Fruit fly (Drosophila melanogaster): ENCODE data around the gene Sarm.

Sarm gene

DNA sequence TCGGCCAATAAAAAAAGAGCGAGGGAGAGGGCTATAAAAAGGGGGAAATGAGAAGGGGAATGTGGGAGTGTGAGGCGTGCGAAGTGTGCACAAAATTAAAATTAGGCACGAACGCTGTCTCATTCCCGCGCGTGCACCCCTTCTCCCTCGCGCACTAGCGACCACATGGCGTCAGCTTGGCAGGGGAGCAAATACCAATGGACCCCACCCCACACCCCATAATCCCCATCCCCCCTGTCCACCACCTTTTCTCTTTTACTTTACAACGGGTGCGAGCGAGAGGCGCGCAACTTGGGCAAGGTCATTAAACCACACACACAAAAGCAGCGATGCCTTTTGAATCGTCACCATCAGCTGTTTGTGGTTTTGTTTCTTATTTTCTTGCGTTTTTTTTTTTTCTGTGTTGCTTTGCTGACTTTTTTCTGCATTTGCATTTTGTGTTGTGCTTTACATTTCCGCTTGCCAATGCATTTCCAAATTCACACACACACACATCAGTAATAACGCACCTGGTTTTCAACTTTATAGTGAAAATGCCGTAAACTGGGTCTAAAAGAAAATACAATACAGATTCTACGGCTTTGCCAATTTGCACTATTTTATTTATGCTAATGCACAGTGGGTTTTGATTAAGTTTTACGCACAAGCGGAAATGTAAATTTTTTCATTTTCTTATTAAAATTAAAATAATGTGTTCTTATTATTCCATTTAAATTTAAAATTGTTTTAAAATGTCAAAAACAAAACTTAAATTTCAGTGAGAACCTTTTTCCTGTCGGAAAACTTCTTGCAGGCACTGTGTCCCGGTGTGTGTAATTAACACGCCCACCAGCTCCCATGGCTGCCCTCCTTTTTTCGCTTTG, 39.2 kb upstream of the Sarm start (continued):
- TF ChIP-seq CG10979 (tag; optimal IDR thresholded peaks at IDR 0.05) (peak; percentile 12), CG1647 (GFP tag; optimal IDR thresholded peaks at IDR 0.05) (no peak), CG3726 (GFP tag; IDR thresholded peaks at IDR 0.05) (0 out of 3 replicates have a peak, but pooled peaks have one; percentile 42), wor (GFP tag; IDR thresholded peaks at IDR 0.05) (peak; percentile 46; the same call in 1 of the 2 replicates), dmrt11E (tag; optimal IDR thresholded peaks at IDR 0.05) (no peak), Ptx1 (GFP tag; IDR thresholded peaks at IDR 0.05) (peak; percentile 75), CG2116 (GFP tag; optimal IDR thresholded peaks at IDR 0.05) (no peak), CG10959 (GFP tag; IDR thresholded peaks at IDR 0.05) (no peak), row (GFP tag; IDR thresholded peaks at IDR 0.05) (peak; percentile 65), Hsf (GFP tag; optimal IDR thresholded peaks at IDR 0.05) (peak; percentile 36), CG14441 (GFP tag; IDR thresholded peaks at IDR 0.05) (peak; percentile 77), chinmo (GFP tag; IDR thresholded peaks at IDR 0.05; ENCODE audit: partially characterized antibody) (no peak), CG5953 (GFP tag; IDR thresholded peaks at IDR 0.05) (no peak), shn (GFP tag; optimal IDR thresholded peaks at IDR 0.05) (no peak), gcm2 (GFP tag; optimal IDR thresholded peaks at IDR 0.05) (no peak), tx (GFP tag; optimal IDR thresholded peaks at IDR 0.05) (no peak), exex (tag; optimal IDR thresholded peaks at IDR 0.05) (no peak), ato (GFP tag; IDR thresholded peaks at IDR 0.05; ENCODE audit: partially characterized antibody) (no peak), ken (GFP tag; IDR thresholded peaks at IDR 0.05) (no peak), CG7987 (GFP tag; optimal IDR thresholded peaks at IDR 0.05) (no peak), Ssrp (tag; optimal IDR thresholded peaks at IDR 0.05) (peak; percentile 31), gce (GFP tag; IDR thresholded peaks at IDR 0.05) (no peak), Bteb2 (GFP tag; optimal IDR thresholded peaks at IDR 0.05) (no peak), phol (tag; optimal IDR thresholded peaks at IDR 0.05) (peak; percentile 55), Awh (GFP tag; IDR thresholded peaks at IDR 0.05) (peak; percentile 53; the same call in 1 of the 2 replicates), az2 (GFP tag; optimal IDR thresholded peaks at IDR 0.05) (peak; percentile 10), dmrt99B (tag; optimal IDR thresholded peaks at IDR 0.05) (peak; percentile 68), CG9727 (GFP tag; optimal IDR thresholded peaks at IDR 0.05) (no peak), CG17802 (tag; optimal IDR thresholded peaks at IDR 0.05) (no peak), lbe (GFP tag; optimal IDR thresholded peaks at IDR 0.05) (peak; percentile 15), CG12236 (GFP tag; optimal IDR thresholded peaks at IDR 0.05) (no peak), Fer1 (GFP tag; optimal IDR thresholded peaks at IDR 0.05) (peak; percentile 18), Gsc (GFP tag; IDR thresholded peaks at IDR 0.05) (no peak), CG1603 (tag; optimal IDR thresholded peaks at IDR 0.05) (no peak), CG8765 (GFP tag; IDR thresholded peaks at IDR 0.05) (no peak), Gug (GFP tag; IDR thresholded peaks at IDR 0.05) (peak; percentile 31; the same call in 1 of the 4 replicates), pnt (GFP tag; optimal IDR thresholded peaks at IDR 0.05) (no peak), nerfin-2 (GFP tag; IDR thresholded peaks at IDR 0.05; ENCODE audit: partially characterized antibody) (no peak), Hr39 (optimal IDR thresholded peaks at IDR 0.05) (no peak), sqz (GFP tag; optimal IDR thresholded peaks at IDR 0.05) (no peak), Ada2b (GFP tag; IDR thresholded peaks at IDR 0.05) (peak; percentile 82), CG17912 (GFP tag; optimal IDR thresholded peaks at IDR 0.05) (no peak), CG3838 (GFP tag; optimal IDR thresholded peaks at IDR 0.05) (no peak), B-H2 (GFP tag; optimal IDR thresholded peaks at IDR 0.05) (no peak), Blimp-1 (GFP tag; optimal IDR thresholded peaks at IDR 0.05) (no peak), CG8388 (GFP tag; optimal IDR thresholded peaks at IDR 0.05) (peak; percentile 93), CG16813 (GFP tag; IDR thresholded peaks at IDR 0.05; ENCODE audit: partially characterized antibody) (no peak), Camta (GFP tag; optimal IDR thresholded peaks at IDR 0.05) (no peak), toy (GFP tag; IDR thresholded peaks at IDR 0.05) (no peak), stwl (tag; optimal IDR thresholded peaks at IDR 0.05) (no peak)

All from whole organism, embryonic.